Worm (Caenorhabditis elegans) whole organism, mixed stage, embryonic: ENCODE results near the gene smc-6.

Experiments used
- blmp-1 ChIP-seq: fragments of 150-350 bp; optimal IDR thresholded peaks from 2 replicates; lab custom pipeline; 2014; ENCODE audit warnings: missing biosample characterization, missing genetic modification characterization
- elt-3 ChIP-seq: fragments of 150-350 bp; optimal IDR thresholded peaks from 2 replicates; lab custom pipeline; 2014; ENCODE audit warnings: missing biosample characterization, missing genetic modification characterization
- ham-2 ChIP-seq: fragments of 200-800 bp; sonication (Bioruptor generic); optimal IDR thresholded peaks from 2 replicates; lab custom pipeline; 2018; ENCODE audit warnings: mild to moderate bottlenecking, missing genetic modification characterization, missing compliant biosample characterization
- lsy-2 ChIP-seq: fragments of 150-350 bp; optimal IDR thresholded peaks from 2 replicates; lab custom pipeline; 2014; ENCODE audit warnings: missing biosample characterization, missing genetic modification characterization
- mep-1 ChIP-seq: fragments of 150-350 bp; optimal IDR thresholded peaks from 2 replicates; lab custom pipeline; 2017; ENCODE audit warnings: missing biosample characterization, missing genetic modification reagents, missing genetic modification characterization, inconsistent platforms
- nhr-28 ChIP-seq: fragments of 150-350 bp; optimal IDR thresholded peaks from 2 replicates; lab custom pipeline; 2014; ENCODE audit warnings: missing biosample characterization, missing genetic modification characterization
- nhr-76 ChIP-seq: sonication (generic microtip); optimal IDR thresholded peaks from 2 replicates; lab custom pipeline; 2017; ENCODE audit warnings: missing biosample characterization, missing genetic modification characterization
- unc-39 ChIP-seq: fragments of 150-350 bp; optimal IDR thresholded peaks from 2 replicates; lab custom pipeline; 2014; ENCODE audit warnings: missing biosample characterization, missing genetic modification characterization

DNA sequence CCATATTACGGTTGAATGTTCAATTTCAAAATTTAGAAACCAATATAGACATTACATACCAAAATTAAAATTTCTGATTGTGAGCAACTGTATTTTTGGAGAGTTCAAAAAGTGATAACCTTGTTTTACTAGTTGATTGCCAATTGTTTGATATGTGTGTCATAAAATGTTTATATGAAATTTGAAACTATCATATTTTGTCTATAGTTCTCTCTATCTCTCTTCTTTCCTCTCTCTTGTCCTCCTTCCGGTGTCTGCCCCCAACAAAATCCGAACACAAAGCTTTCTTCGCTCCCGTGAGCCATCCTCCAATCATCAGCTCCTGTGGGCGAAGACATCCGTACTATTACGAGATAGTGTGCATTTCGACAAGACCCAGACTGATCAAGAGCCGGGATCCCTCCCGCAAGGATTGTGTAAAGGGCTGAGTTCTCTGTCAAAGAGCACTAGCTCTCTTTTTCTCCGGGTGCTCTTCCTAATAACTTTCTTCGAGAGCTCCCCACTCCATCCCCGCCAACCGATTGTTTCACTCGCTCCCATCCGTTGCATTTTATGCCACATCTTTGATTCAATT is 24.0 kb downstream of the smc-6 start:
- TF ChIP-seq mep-1 (tag; lab: Kevin White, UChicago) (no peak), blmp-1 (no peak), nhr-28 (tag; lab: Kevin White, UChicago) (no peak), lsy-2 (tag; lab: Kevin White, UChicago) (no peak), nhr-76 (no peak), unc-39 (tag; lab: Kevin White, UChicago) (no peak), ham-2 (no peak), elt-3 (no peak)
